Fruit fly (Drosophila melanogaster) whole organism, embryonic: ENCODE data around the gene Ras85D.
A peak's percentile ranks its signal among the peaks of the same experiment; 100 is the strongest.

Experiments used
- BEAF-32 ChIP-seq: fragments of 200-800 bp; sonication (Bioruptor generic); optimal IDR thresholded peaks from 3 replicates; lab custom pipeline; 2017; ENCODE audit warnings: missing biosample characterization, missing genetic modification characterization, mild to moderate bottlenecking, moderate library complexity, missing genetic modification reagents
- CG10654 ChIP-seq: fragments of 200-800 bp; sonication (Bioruptor generic); optimal IDR thresholded peaks from 2 replicates; lab custom pipeline; 2016; ENCODE audit warnings: missing biosample characterization, missing genetic modification characterization
- CG10979 ChIP-seq: fragments of 200-800 bp; sonication (Bioruptor generic); optimal IDR thresholded peaks from 2 replicates; lab custom pipeline; 2018; ENCODE audit warnings: missing biosample characterization, mild to moderate bottlenecking, missing genetic modification characterization, moderate library complexity
- CG13287 ChIP-seq: fragments of 200-800 bp; sonication (Bioruptor generic); IDR thresholded peaks from 2 replicates; pipeline ENCODE4 v1.3.6; 2022; ENCODE audit warnings: missing biosample characterization, missing genetic modification characterization; ENCODE audit not compliant: partially characterized antibody
- CG15269 ChIP-seq: fragments of 200-800 bp; sonication (Bioruptor generic); optimal IDR thresholded peaks from 2 replicates; lab custom pipeline; 2018; ENCODE audit warnings: missing biosample characterization, mild to moderate bottlenecking, missing genetic modification characterization, moderate library complexity
- CG1603 ChIP-seq: fragments of 200-800 bp; sonication (Bioruptor generic); optimal IDR thresholded peaks from 2 replicates; lab custom pipeline; 2019; ENCODE audit warnings: missing biosample characterization, mild to moderate bottlenecking, missing genetic modification characterization, moderate library complexity
- CG16813 ChIP-seq: fragments of 200-800 bp; sonication (Bioruptor generic); IDR thresholded peaks from 3 replicates; pipeline ENCODE4 v1.3.6; 2022; ENCODE audit warnings: missing biosample characterization, missing genetic modification characterization; ENCODE audit not compliant: partially characterized antibody
- CG18262 ChIP-seq: fragments of 200-800 bp; optimal IDR thresholded peaks from 3 replicates; lab custom pipeline; 2019; ENCODE audit warnings: missing biosample characterization, mild to moderate bottlenecking, missing genetic modification characterization, moderate library complexity
- CG2120 ChIP-seq: fragments of 200-800 bp; sonication (Bioruptor generic); optimal IDR thresholded peaks from 3 replicates; lab custom pipeline; 2016; ENCODE audit warnings: missing biosample characterization, missing genetic modification characterization
- CG2129 ChIP-seq: fragments of 200-800 bp; sonication (Bioruptor generic); IDR thresholded peaks from 2 replicates; pipeline ENCODE4 v1.3.6; 2022; ENCODE audit warnings: missing biosample characterization, missing genetic modification characterization; ENCODE audit not compliant: partially characterized antibody
- CG2202 ChIP-seq: fragments of 200-800 bp; sonication (Bioruptor generic); optimal IDR thresholded peaks from 2 replicates; lab custom pipeline; 2018; ENCODE audit warnings: missing biosample characterization, mild to moderate bottlenecking, missing genetic modification characterization
- CG3065 ChIP-seq: fragments of 200-800 bp; sonication (Bioruptor generic); optimal IDR thresholded peaks from 2 replicates; lab custom pipeline; 2016; ENCODE audit warnings: missing biosample characterization, missing genetic modification characterization
- CG31441 ChIP-seq: fragments of 200-800 bp; sonication (Bioruptor generic); IDR thresholded peaks from 2 replicates; pipeline ENCODE4 v1.3.6; 2022; ENCODE audit warnings: missing biosample characterization, missing genetic modification characterization
- CG33213 ChIP-seq: fragments of 200-800 bp; sonication (Bioruptor generic); optimal IDR thresholded peaks from 3 replicates; lab custom pipeline; 2016; ENCODE audit warnings: missing biosample characterization, missing genetic modification characterization
- CG3838 ChIP-seq: fragments of 200-800 bp; sonication (Bioruptor generic); optimal IDR thresholded peaks from 3 replicates; lab custom pipeline; 2016; ENCODE audit warnings: missing biosample characterization, missing genetic modification characterization
- CG3995 ChIP-seq: fragments of 200-800 bp; sonication (Bioruptor generic); optimal IDR thresholded peaks from 3 replicates; lab custom pipeline; 2016; ENCODE audit warnings: missing biosample characterization, missing genetic modification characterization
- CG4360 ChIP-seq: fragments of 200-800 bp; sonication (Bioruptor generic); IDR thresholded peaks from 2 replicates; pipeline ENCODE4 v1.3.6; 2022; ENCODE audit warnings: missing biosample characterization, missing genetic modification characterization
- CG43689 ChIP-seq: fragments of 200-800 bp; sonication (Bioruptor generic); IDR thresholded peaks from 2 replicates; pipeline ENCODE4 v1.3.6; 2022; ENCODE audit warnings: missing biosample characterization, missing genetic modification characterization
- CG5180 ChIP-seq: fragments of 200-800 bp; sonication (Bioruptor generic); optimal IDR thresholded peaks from 3 replicates; lab custom pipeline; 2017; ENCODE audit warnings: missing biosample characterization, missing genetic modification characterization, mild to moderate bottlenecking, moderate library complexity, missing genetic modification reagents
- CG6813 ChIP-seq: fragments of 200-800 bp; sonication (Bioruptor generic); optimal IDR thresholded peaks from 2 replicates; lab custom pipeline; 2017; ENCODE audit warnings: missing biosample characterization, missing genetic modification characterization, mild to moderate bottlenecking, moderate library complexity, missing genetic modification reagents
- CG8089 ChIP-seq: fragments of 200-800 bp; sonication (Bioruptor generic); optimal IDR thresholded peaks from 3 replicates; lab custom pipeline; 2016; ENCODE audit warnings: missing biosample characterization, missing genetic modification characterization
- CG8944 ChIP-seq: fragments of 200-800 bp; sonication (Bioruptor generic); optimal IDR thresholded peaks from 3 replicates; lab custom pipeline; 2016; ENCODE audit warnings: missing biosample characterization, missing genetic modification characterization
- CG9609 ChIP-seq: fragments of 200-800 bp; sonication (Bioruptor generic); optimal IDR thresholded peaks from 3 replicates; lab custom pipeline; 2016; ENCODE audit warnings: missing biosample characterization, missing genetic modification characterization
- CHES-1-like ChIP-seq: fragments of 200-800 bp; sonication (Bioruptor generic); optimal IDR thresholded peaks from 2 replicates; lab custom pipeline; 2016; ENCODE audit warnings: missing biosample characterization, missing genetic modification characterization
- Dbx ChIP-seq: fragments of 200-800 bp; sonication (Bioruptor generic); IDR thresholded peaks from 3 replicates; pipeline ENCODE4 v1.3.6; 2022; ENCODE audit warnings: missing biosample characterization, missing genetic modification characterization
- Gsc ChIP-seq: fragments of 200-800 bp; sonication (Bioruptor generic); IDR thresholded peaks from 2 replicates; pipeline ENCODE4 v1.3.6; 2022; ENCODE audit warnings: missing biosample characterization, missing genetic modification characterization
- HHEX ChIP-seq: fragments of 200-800 bp; sonication (Bioruptor generic); optimal IDR thresholded peaks from 3 replicates; lab custom pipeline; 2017; ENCODE audit warnings: missing biosample characterization, mild to moderate bottlenecking, missing genetic modification characterization, missing genetic modification reagents
- HLHmδ ChIP-seq: fragments of 200-800 bp; sonication (Bioruptor generic); optimal IDR thresholded peaks from 2 replicates; lab custom pipeline; 2018; ENCODE audit warnings: missing biosample characterization, mild to moderate bottlenecking, missing genetic modification characterization, moderate library complexity
- MBD-R2 ChIP-seq: fragments of 200-800 bp; sonication (Bioruptor generic); IDR thresholded peaks from 2 replicates; pipeline ENCODE4 v1.3.6; 2022; ENCODE audit warnings: missing biosample characterization, missing genetic modification characterization
- Poxn ChIP-seq: fragments of 200-800 bp; sonication (Bioruptor generic); IDR thresholded peaks from 2 replicates; pipeline ENCODE4 v1.3.6; 2022; ENCODE audit warnings: missing biosample characterization, missing genetic modification characterization
- Ravus ChIP-seq: fragments of 200-800 bp; sonication (Bioruptor generic); IDR thresholded peaks from 2 replicates; pipeline ENCODE4 v1.3.6; 2022; ENCODE audit warnings: missing biosample characterization, missing genetic modification characterization
- Sox100B ChIP-seq: fragments of 200-800 bp; sonication (Bioruptor generic); optimal IDR thresholded peaks from 3 replicates; lab custom pipeline; 2018; ENCODE audit warnings: missing biosample characterization, mild to moderate bottlenecking, missing genetic modification characterization
- Spps ChIP-seq: fragments of 200-800 bp; sonication (Bioruptor generic); optimal IDR thresholded peaks from 2 replicates; lab custom pipeline; 2018; ENCODE audit warnings: missing biosample characterization, mild to moderate bottlenecking, missing genetic modification characterization
- YL-1 ChIP-seq: fragments of 200-800 bp; sonication (Bioruptor generic); optimal IDR thresholded peaks from 3 replicates; lab custom pipeline; 2017; ENCODE audit warnings: missing biosample characterization, mild to moderate bottlenecking, missing genetic modification characterization
- ac ChIP-seq: fragments of 200-800 bp; sonication (Bioruptor generic); optimal IDR thresholded peaks from 3 replicates; lab custom pipeline; 2017; ENCODE audit warnings: missing biosample characterization, mild to moderate bottlenecking, missing genetic modification characterization
- ara ChIP-seq: fragments of 200-800 bp; sonication (Bioruptor generic); IDR thresholded peaks from 2 replicates; pipeline ENCODE4 v1.3.6; 2022; ENCODE audit warnings: missing biosample characterization, missing genetic modification characterization
- ato ChIP-seq: fragments of 200-800 bp; sonication (Bioruptor generic); IDR thresholded peaks from 2 replicates; pipeline ENCODE4 v1.3.6; 2022; ENCODE audit warnings: missing biosample characterization, missing genetic modification characterization; ENCODE audit not compliant: partially characterized antibody
- cg ChIP-seq: fragments of 200-800 bp; sonication (Bioruptor generic); optimal IDR thresholded peaks from 3 replicates; lab custom pipeline; 2019; ENCODE audit warnings: missing biosample characterization, mild to moderate bottlenecking, missing genetic modification characterization, moderate library complexity
- grn ChIP-seq: fragments of 200-800 bp; sonication (Bioruptor generic); optimal IDR thresholded peaks from 3 replicates; lab custom pipeline; 2017; ENCODE audit warnings: missing biosample characterization, missing genetic modification characterization
- insv ChIP-seq, 2 experiments: fragments of 200-800 bp; sonication (Bioruptor generic); optimal IDR thresholded peaks; 3 replicates each; lab custom pipeline; 2016 to 2018; ENCODE audit warnings: missing biosample characterization in 2 of 2, missing genetic modification characterization in 2 of 2
- inv ChIP-seq: fragments of 200-800 bp; sonication (Bioruptor generic); IDR thresholded peaks from 2 replicates; pipeline ENCODE4 v1.3.6; 2022; ENCODE audit warnings: missing biosample characterization, missing genetic modification characterization; ENCODE audit not compliant: partially characterized antibody
- luna ChIP-seq: fragments of 200-800 bp; sonication (Bioruptor generic); optimal IDR thresholded peaks from 2 replicates; lab custom pipeline; 2016; ENCODE audit warnings: missing biosample characterization, missing genetic modification characterization
- pfk ChIP-seq: fragments of 200-800 bp; sonication (Bioruptor generic); optimal IDR thresholded peaks from 2 replicates; lab custom pipeline; 2018; ENCODE audit warnings: missing biosample characterization, mild to moderate bottlenecking, missing genetic modification characterization, moderate library complexity
- pros ChIP-seq: fragments of 200-800 bp; sonication (Bioruptor generic); optimal IDR thresholded peaks from 3 replicates; lab custom pipeline; 2019; ENCODE audit warnings: missing biosample characterization, mild to moderate bottlenecking, missing genetic modification characterization, moderate library complexity
- sim ChIP-seq: fragments of 200-800 bp; sonication (Bioruptor generic); IDR thresholded peaks from 2 replicates; pipeline ENCODE4 v1.3.6; 2022; ENCODE audit warnings: missing biosample characterization, missing genetic modification characterization
- ttk ChIP-seq: fragments of 200-800 bp; sonication (Bioruptor generic); IDR thresholded peaks from 2 replicates; pipeline ENCODE4 v2.1.2; 2022; ENCODE audit warnings: missing biosample characterization, missing genetic modification characterization
- twi ChIP-seq: fragments of 200-800 bp; optimal IDR thresholded peaks from 2 replicates; lab custom pipeline; 2019; ENCODE audit warnings: missing biosample characterization, mild to moderate bottlenecking, missing genetic modification characterization, moderate library complexity
- zen ChIP-seq: fragments of 200-800 bp; sonication (Bioruptor generic); optimal IDR thresholded peaks from 3 replicates; lab custom pipeline; 2018; ENCODE audit warnings: missing biosample characterization, mild to moderate bottlenecking, missing genetic modification characterization, moderate library complexity

The Ras85D gene

dm6 chr3R:9504355-9504754 lies 8.5 kb downstream of the Ras85D start, which contains the start of gene CG8149 (continued):
- TF ChIP-seq CHES-1-like (GFP tag; lab: Kevin White, UChicago) = peak; percentile 1
- peak; percentile 48 for TF ChIP-seq CG33213 (GFP tag; lab: Kevin White, UChicago)
- no peak for TF ChIP-seq ac (GFP tag; lab: Kevin White, UChicago)
- TF ChIP-seq Dbx = no peak
- TF ChIP-seq MBD-R2 (GFP tag; lab: Robert Waterston, UW) = peak; percentile 75
- TF ChIP-seq BEAF-32 = peak; percentile 88
- peak; percentile 80 for TF ChIP-seq CG16813 (GFP tag; lab: Robert Waterston, UW)
- peak; percentile 68 for TF ChIP-seq zen (tag; lab: Kevin White, UChicago)
- no peak for TF ChIP-seq CG5180 (GFP tag; lab: Kevin White, UChicago)
- TF ChIP-seq insv (GFP tag; optimal IDR thresholded peaks at IDR 0.05; lab: Kevin White, UChicago) = peak in 1 of 2 experiments; percentile 17
- TF ChIP-seq inv (GFP tag; lab: Robert Waterston, UW) = peak; percentile 77
- TF ChIP-seq ato (GFP tag; lab: Robert Waterston, UW) = peak; percentile 80
- TF ChIP-seq CG3995 = peak; percentile 57
- no peak for TF ChIP-seq CG8089 (GFP tag; lab: Kevin White, UChicago)
- peak; percentile 71 for TF ChIP-seq YL-1 (GFP tag; lab: Kevin White, UChicago)
- TF ChIP-seq CG43689 (GFP tag; lab: Robert Waterston, UW) = no peak
- TF ChIP-seq Ravus = no peak
- no peak for TF ChIP-seq Poxn (GFP tag; lab: Robert Waterston, UW)
- TF ChIP-seq CG13287 (GFP tag; lab: Robert Waterston, UW) = peak; percentile 98
- TF ChIP-seq CG2120 (GFP tag; lab: Kevin White, UChicago) = peak; percentile 55
- TF ChIP-seq pfk (GFP tag; lab: Kevin White, UChicago) = no peak
- peak; percentile 15 for TF ChIP-seq cg
- TF ChIP-seq CG10654 = no peak
- peak; percentile 90 for TF ChIP-seq CG2129 (GFP tag; lab: Robert Waterston, UW)
- TF ChIP-seq, all 482 proteins: peak for 120

dm6 chr3R:9503329-9504088 lies 9.4 kb downstream of the Ras85D start:
- TF ChIP-seq CG1603 (tag; lab: Kevin White, UChicago) (peak; percentile 11), CG31441 (GFP tag; lab: Robert Waterston, UW) (no peak), Spps (tag; lab: Kevin White, UChicago) (no peak), CG8944 (no peak), Sox100B (GFP tag; lab: Kevin White, UChicago) (no peak), pros (GFP tag; lab: Kevin White, UChicago) (no peak), CG2202 (no peak), grn (GFP tag; lab: Kevin White, UChicago) (no peak), CG9609 (GFP tag; lab: Kevin White, UChicago) (no peak), CHES-1-like (GFP tag; lab: Kevin White, UChicago) (no peak), CG4360 (GFP tag; lab: Robert Waterston, UW) (no peak; the same call in 1 of the 2 replicates), HHEX (GFP tag; lab: Kevin White, UChicago) (peak; percentile 3), CG3065 (GFP tag; lab: Kevin White, UChicago) (no peak), CG6813 (no peak), HLHmδ (GFP tag; lab: Kevin White, UChicago) (peak; percentile 30), CG10979 (tag; lab: Kevin White, UChicago) (no peak), sim (GFP tag; lab: Robert Waterston, UW) (no peak), ara (GFP tag; lab: Robert Waterston, UW) (0 out of 2 replicates have a peak, but pooled peaks have one; percentile 38), CG18262 (no peak), CG3838 (no peak), twi (tag; lab: Kevin White, UChicago) (peak; percentile 99), ttk (no peak), luna (no peak), ato (GFP tag; lab: Robert Waterston, UW) (no peak), Gsc (GFP tag; lab: Robert Waterston, UW) (no peak), CG15269 (tag; lab: Kevin White, UChicago) (no peak)
